Fruit fly (Drosophila melanogaster): ENCODE data around the gene AnxB11.

AnxB11 gene

DNA sequence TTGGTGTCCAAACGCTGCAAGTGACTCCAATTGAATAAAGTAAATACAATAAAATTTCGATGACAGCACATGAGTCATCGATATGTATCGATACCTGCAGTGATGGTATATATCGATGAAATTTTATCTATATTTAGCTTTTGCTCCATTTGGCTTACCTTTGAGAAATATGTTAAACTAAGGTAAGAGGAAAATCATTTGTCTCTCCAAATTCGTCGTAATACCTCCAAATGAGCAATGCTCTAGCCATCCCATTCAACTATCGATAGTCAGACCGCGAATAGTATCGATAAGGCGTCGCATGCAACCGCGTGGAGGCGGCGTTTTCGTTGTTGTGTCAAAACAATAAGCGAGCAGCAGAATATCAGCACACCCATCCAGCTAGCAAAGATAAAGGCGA is 19.2 kb upstream of the AnxB11 start, which contains the start of the genes Cdc50 and rngo (continued):
- TF ChIP-seq NC2β (GFP tag; optimal IDR thresholded peaks at IDR 0.05) (no peak), Pdp1 (GFP tag; optimal IDR thresholded peaks at IDR 0.05) (peak; percentile 12 to 37), CG2889 (GFP tag; IDR thresholded peaks at IDR 0.05) (no peak), cg (GFP tag; optimal IDR thresholded peaks at IDR 0.05) (peak; percentile 45), Med (GFP tag) (peak; percentile 86), aop (GFP tag; IDR thresholded peaks at IDR 0.05) (no peak), dmrt11E (tag; optimal IDR thresholded peaks at IDR 0.05) (peak; percentile 28), CG7963 (GFP tag; IDR thresholded peaks at IDR 0.05; ENCODE audit: partially characterized antibody) (peak; percentile 92), Elba2 (GFP tag; optimal IDR thresholded peaks at IDR 0.05) (peak; percentile 43), grn (GFP tag; optimal IDR thresholded peaks at IDR 0.05) (peak; percentile 34), Hr3 (GFP tag; optimal IDR thresholded peaks at IDR 0.05) (no peak), BtbVII (GFP tag; optimal IDR thresholded peaks at IDR 0.05) (peak; percentile 1), CG7271 (tag; optimal IDR thresholded peaks at IDR 0.05) (no peak), vnd (GFP tag; IDR thresholded peaks at IDR 0.05; ENCODE audit: partially characterized antibody) (peak; percentile 99), luna (GFP tag; optimal IDR thresholded peaks at IDR 0.05) (peak; percentile 1), CG9797 (GFP tag; optimal IDR thresholded peaks at IDR 0.05) (peak; percentile 56), vvl (GFP tag; IDR thresholded peaks at IDR 0.05) (no peak), ase (GFP tag; IDR thresholded peaks at IDR 0.05) (no peak), sens (GFP tag) (peak; percentile 93), CG13624 (GFP tag; optimal IDR thresholded peaks at IDR 0.05) (peak; percentile 39), danr (GFP tag; IDR thresholded peaks at IDR 0.05) (no peak), CrebB (tag; optimal IDR thresholded peaks at IDR 0.05) (peak; percentile 32), CG30431 (GFP tag; optimal IDR thresholded peaks at IDR 0.05) (no peak), D19B (GFP tag; optimal IDR thresholded peaks at IDR 0.05) (no peak), stwl (tag; optimal IDR thresholded peaks at IDR 0.05) (peak; percentile 62), CG2129 (GFP tag; IDR thresholded peaks at IDR 0.05; ENCODE audit: partially characterized antibody) (peak; percentile 99), Ets97D (GFP tag; optimal IDR thresholded peaks at IDR 0.05) (peak; percentile 81), ash1 (GFP tag; optimal IDR thresholded peaks at IDR 0.05) (no peak), lilli (GFP tag; optimal IDR thresholded peaks at IDR 0.05) (peak; percentile 29), CG17186 (GFP tag; optimal IDR thresholded peaks at IDR 0.05) (peak; percentile 79), nerfin-2 (GFP tag; IDR thresholded peaks at IDR 0.05; ENCODE audit: partially characterized antibody) (peak; percentile 96), Dp (GFP tag; optimal IDR thresholded peaks at IDR 0.05) (peak; percentile 63), zen (tag; optimal IDR thresholded peaks at IDR 0.05) (peak; percentile 5), Lhr (GFP tag; optimal IDR thresholded peaks at IDR 0.05) (no peak), CG34224 (GFP tag; IDR thresholded peaks at IDR 0.05; ENCODE audit: partially characterized antibody) (peak; percentile 98), hkb (optimal IDR thresholded peaks at IDR 0.05) (no peak), hkb (GFP tag; IDR thresholded peaks at IDR 0.05) (no peak), CG2712 (tag; optimal IDR thresholded peaks at IDR 0.05) (peak; percentile 64), CG33213 (GFP tag; optimal IDR thresholded peaks at IDR 0.05) (peak; percentile 23), B-H1 (GFP tag; IDR thresholded peaks at IDR 0.05) (no peak), knrl (GFP tag; IDR thresholded peaks at IDR 0.05; ENCODE audit: partially characterized antibody) (peak; percentile 98), CG14710 (tag; optimal IDR thresholded peaks at IDR 0.05) (peak; percentile 92), CG8765 (GFP tag; IDR thresholded peaks at IDR 0.05) (no peak), gfzf (GFP tag; optimal IDR thresholded peaks at IDR 0.05) (peak; percentile 52), kay (GFP tag; optimal IDR thresholded peaks at IDR 0.05) (peak; percentile 56), Max (GFP tag; optimal IDR thresholded peaks at IDR 0.05) (peak; percentile 60), fd64A (GFP tag; optimal IDR thresholded peaks at IDR 0.05) (no peak), toy (GFP tag; IDR thresholded peaks at IDR 0.05) (no peak), CG4617 (GFP tag; optimal IDR thresholded peaks at IDR 0.05; ENCODE audit: borderline replicate concordance) (peak; percentile 31), H15 (GFP tag; IDR thresholded peaks at IDR 0.05) (no peak), E2f2 (GFP tag; IDR thresholded peaks at IDR 0.05) (peak; percentile 75)

Measured in whole organism, embryonic.